Fruit fly (Drosophila melanogaster): Measurements from ENCODE around the gene Orc5.

dm6 chr2L:13842078-13842477 is 12.4 kb downstream of the Orc5 start:
- TF ChIP-seq cic (GFP tag; optimal IDR thresholded peaks at IDR 0.05) (no peak), CG7045 (GFP tag; optimal IDR thresholded peaks at IDR 0.05) (no peak), CG7101 (tag; optimal IDR thresholded peaks at IDR 0.05) (no peak), pad (GFP tag; optimal IDR thresholded peaks at IDR 0.05) (no peak), Crg-1 (GFP tag; optimal IDR thresholded peaks at IDR 0.05) (no peak), CG12768 (GFP tag; optimal IDR thresholded peaks at IDR 0.05) (no peak), cnc (optimal IDR thresholded peaks at IDR 0.05) (no peak), Clk (GFP tag; optimal IDR thresholded peaks at IDR 0.05) (no peak), toe (GFP tag; optimal IDR thresholded peaks at IDR 0.05) (no peak), bab1 (GFP tag; optimal IDR thresholded peaks at IDR 0.05) (no peak), Mnt (GFP tag; optimal IDR thresholded peaks at IDR 0.05) (no peak), kay (GFP tag; ENCODE audit: borderline replicate concordance) (no peak)

Data from whole organism, adult.